Fruit fly (Drosophila melanogaster): ENCODE data around the gene CG10650.

CG10650 gene

dm6 chr2L:18957142-18957674 lies 38.5 kb downstream of the CG10650 start, which contains the start of gene Bhmt (continued):
- TF ChIP-seq Bgb (GFP tag; IDR thresholded peaks at IDR 0.05; ENCODE audit: partially characterized antibody) (no peak), Nf-YC (tag; optimal IDR thresholded peaks at IDR 0.05) (no peak), crc (GFP tag; optimal IDR thresholded peaks at IDR 0.05) (no peak), Sox100B (GFP tag; optimal IDR thresholded peaks at IDR 0.05) (peak; percentile 56), ems (GFP tag; optimal IDR thresholded peaks at IDR 0.05) (no peak), CG30403 (GFP tag; optimal IDR thresholded peaks at IDR 0.05) (peak; percentile 47), repo (GFP tag; optimal IDR thresholded peaks at IDR 0.05) (no peak), CG12744 (GFP tag; optimal IDR thresholded peaks at IDR 0.05) (no peak), psq (GFP tag; optimal IDR thresholded peaks at IDR 0.05) (no peak), CG32767 (GFP tag; IDR thresholded peaks at IDR 0.05) (0 out of 2 replicates have a peak, but pooled peaks have one; percentile 46), ERR (GFP tag; optimal IDR thresholded peaks at IDR 0.05) (no peak), CG2875 (GFP tag; optimal IDR thresholded peaks at IDR 0.05) (no peak), Ets97D (GFP tag; optimal IDR thresholded peaks at IDR 0.05) (no peak), CG4360 (GFP tag; IDR thresholded peaks at IDR 0.05) (no peak), Rx (GFP tag; IDR thresholded peaks at IDR 0.05) (no peak), schlank (tag; optimal IDR thresholded peaks at IDR 0.05) (peak; percentile 15), slou (GFP tag; optimal IDR thresholded peaks at IDR 0.05) (no peak), Dfd (GFP tag; optimal IDR thresholded peaks at IDR 0.05) (no peak), unc-4 (GFP tag; IDR thresholded peaks at IDR 0.05; ENCODE audit: partially characterized antibody) (no peak), dati (GFP tag; IDR thresholded peaks at IDR 0.05) (no peak), Awh (GFP tag; IDR thresholded peaks at IDR 0.05) (no peak; the same call in 1 of the 2 replicates), CG6683 (GFP tag; optimal IDR thresholded peaks at IDR 0.05) (peak; percentile 43), CG32532 (GFP tag; IDR thresholded peaks at IDR 0.05) (peak; percentile 86), CG3847 (GFP tag; IDR thresholded peaks at IDR 0.05) (peak; percentile 60), yki (optimal IDR thresholded peaks at IDR 0.05) (no peak), CG1792 (GFP tag; optimal IDR thresholded peaks at IDR 0.05) (no peak), sr (GFP tag; IDR thresholded peaks at IDR 0.05) (no peak), sug (tag; optimal IDR thresholded peaks at IDR 0.05) (peak; percentile 59), Bdp1 (GFP tag; optimal IDR thresholded peaks at IDR 0.05) (no peak), Sin3A (optimal IDR thresholded peaks at IDR 0.05) (no peak), rib (GFP tag; IDR thresholded peaks at IDR 0.05) (peak; percentile 16; the same call in 1 of the 2 replicates), CG6689 (GFP tag; IDR thresholded peaks at IDR 0.05) (peak; percentile 68), stwl (tag; optimal IDR thresholded peaks at IDR 0.05) (no peak), row (GFP tag; IDR thresholded peaks at IDR 0.05) (peak; percentile 83), CG15073 (GFP tag; optimal IDR thresholded peaks at IDR 0.05) (no peak), CG17568 (GFP tag; optimal IDR thresholded peaks at IDR 0.05) (no peak), CG13287 (GFP tag; IDR thresholded peaks at IDR 0.05; ENCODE audit: partially characterized antibody) (no peak), Gug (GFP tag; IDR thresholded peaks at IDR 0.05) (peak; percentile 67; the same call in 2 of the 4 replicates), Adf1 (GFP tag; IDR thresholded peaks at IDR 0.05) (peak; percentile 52; the same call in 1 of the 2 replicates), CTCF (GFP tag; optimal IDR thresholded peaks at IDR 0.05) (no peak), Abd-B (GFP tag; optimal IDR thresholded peaks at IDR 0.05) (peak; percentile 56), maf-S (GFP tag; optimal IDR thresholded peaks at IDR 0.05) (no peak), Kr (GFP tag; optimal IDR thresholded peaks at IDR 0.05) (no peak), CG10431 (GFP tag; optimal IDR thresholded peaks at IDR 0.05) (no peak), CG17802 (tag; optimal IDR thresholded peaks at IDR 0.05) (no peak), ab (GFP tag; optimal IDR thresholded peaks at IDR 0.05) (no peak), CG11696 (GFP tag; IDR thresholded peaks at IDR 0.05) (peak; percentile 61), Ssrp (tag; optimal IDR thresholded peaks at IDR 0.05) (peak; percentile 42), CG1647 (GFP tag; optimal IDR thresholded peaks at IDR 0.05) (no peak), corto (GFP tag; optimal IDR thresholded peaks at IDR 0.05) (peak; percentile 88), Dip3 (GFP tag; optimal IDR thresholded peaks at IDR 0.05) (no peak), Spps (tag; optimal IDR thresholded peaks at IDR 0.05) (no peak), ewg (GFP tag; optimal IDR thresholded peaks at IDR 0.05) (no peak)

All from whole organism, embryonic.